Fruit fly (Drosophila melanogaster): ENCODE measurements around the gene CG44362.

The CG44362 gene

dm6 chr3L:11368319-11369299 lies 28.7 kb upstream of the CG44362 start:
- no peak for TF ChIP-seq lola (GFP tag; optimal IDR thresholded peaks at IDR 0.05)
- peak; percentile 54 for TF ChIP-seq Rel (GFP tag; optimal IDR thresholded peaks at IDR 0.05)
- TF ChIP-seq Rel (tag; optimal IDR thresholded peaks at IDR 0.05), result peak; percentile 16
- peak; percentile 67 for TF ChIP-seq br (GFP tag; optimal IDR thresholded peaks at IDR 0.05)
- TF ChIP-seq OdsH (GFP tag; optimal IDR thresholded peaks at IDR 0.05), result peak; percentile 64
- TF ChIP-seq Vsx2 (GFP tag; optimal IDR thresholded peaks at IDR 0.05; ENCODE audit: partially characterized antibody), result peak; percentile 46
- peak; percentile 61 for TF ChIP-seq rgr (GFP tag; optimal IDR thresholded peaks at IDR 0.05)
- TF ChIP-seq Sp1 (GFP tag; optimal IDR thresholded peaks at IDR 0.05), result peak; percentile 81
- TF ChIP-seq Jra (GFP tag; optimal IDR thresholded peaks at IDR 0.05), result no peak
- peak; percentile 29 for TF ChIP-seq Hr83 (GFP tag; optimal IDR thresholded peaks at IDR 0.05; ENCODE audit: poor library complexity, severe bottlenecking)
- TF ChIP-seq Abd-B (GFP tag; optimal IDR thresholded peaks at IDR 0.05), result no peak
- peak; percentile 69 for TF ChIP-seq fru (GFP tag; optimal IDR thresholded peaks at IDR 0.05)
- TF ChIP-seq CG32264 (GFP tag; optimal IDR thresholded peaks at IDR 0.05), result no peak
- TF ChIP-seq dmrt93B (GFP tag; optimal IDR thresholded peaks at IDR 0.05), result peak; percentile 76
- TF ChIP-seq pan (optimal IDR thresholded peaks at IDR 0.05), result no peak
- TF ChIP-seq GATAd (GFP tag; optimal IDR thresholded peaks at IDR 0.05), result no peak
- TF ChIP-seq sage (GFP tag; optimal IDR thresholded peaks at IDR 0.05), result no peak
- TF ChIP-seq sv (GFP tag; optimal IDR thresholded peaks at IDR 0.05), result no peak
- peak in 1 of 2 experiments; percentile 13 for TF ChIP-seq dl (GFP tag; optimal IDR thresholded peaks at IDR 0.05; ENCODE audit: insufficient read depth in 1 of 2, partially characterized antibody in 2 of 2)
- no peak for TF ChIP-seq Dfd (GFP tag; optimal IDR thresholded peaks at IDR 0.05)
- peak; percentile 65 for TF ChIP-seq psq (GFP tag; optimal IDR thresholded peaks at IDR 0.05)
- peak; percentile 77 for TF ChIP-seq HLH106 (tag; optimal IDR thresholded peaks at IDR 0.05)
- peak; percentile 46 for TF ChIP-seq woc (GFP tag; optimal IDR thresholded peaks at IDR 0.05)
- TF ChIP-seq tai (GFP tag; optimal IDR thresholded peaks at IDR 0.05), result no peak
- peak; percentile 81 for TF ChIP-seq jim (GFP tag; optimal IDR thresholded peaks at IDR 0.05)
- peak; percentile 64 for TF ChIP-seq h (GFP tag; optimal IDR thresholded peaks at IDR 0.05)
- TF ChIP-seq Myc (optimal IDR thresholded peaks at IDR 0.05), result no peak
- TF ChIP-seq dsf (GFP tag; optimal IDR thresholded peaks at IDR 0.05; ENCODE audit: borderline replicate concordance), result peak; percentile 4
- peak; percentile 63 for TF ChIP-seq ey (GFP tag; optimal IDR thresholded peaks at IDR 0.05)
- no peak for TF ChIP-seq Mio (GFP tag; optimal IDR thresholded peaks at IDR 0.05)
- no peak for TF ChIP-seq CG9705 (GFP tag; optimal IDR thresholded peaks at IDR 0.05)
- TF ChIP-seq foxo (GFP tag; optimal IDR thresholded peaks at IDR 0.05), result peak in 1 of 2 experiments; percentile 82
- peak; percentile 47 for TF ChIP-seq Hnf4 (GFP tag; optimal IDR thresholded peaks at IDR 0.05)
- TF ChIP-seq Dif (GFP tag; optimal IDR thresholded peaks at IDR 0.05; ENCODE audit: partially characterized antibody), result peak; percentile 61
- TF ChIP-seq brk (GFP tag; optimal IDR thresholded peaks at IDR 0.05), result no peak
- peak; percentile 96 for TF ChIP-seq CrebA (GFP tag; optimal IDR thresholded peaks at IDR 0.05; ENCODE audit: borderline replicate concordance)
- no peak for TF ChIP-seq N (GFP tag; optimal IDR thresholded peaks at IDR 0.05)
- no peak for TF ChIP-seq Hr78 (GFP tag; optimal IDR thresholded peaks at IDR 0.05)
- no peak for TF ChIP-seq usp (GFP tag; optimal IDR thresholded peaks at IDR 0.05)

All from whole organism, wandering third instar larva.